Fruit fly (Drosophila melanogaster) whole organism, embryonic: ENCODE results near the gene kis.

Experiments
- Atf6 ChIP-seq: fragments of 200-800 bp; sonication (Bioruptor generic); IDR thresholded peaks from 2 replicates; pipeline ENCODE4 v1.3.6; 2022; ENCODE audit warnings: missing biosample characterization, missing genetic modification characterization
- CG10959 ChIP-seq: fragments of 200-800 bp; sonication (Bioruptor generic); IDR thresholded peaks from 2 replicates; pipeline ENCODE4 v1.3.6; 2022; ENCODE audit warnings: missing biosample characterization, missing genetic modification characterization
- CG11696 ChIP-seq: fragments of 200-800 bp; sonication (Bioruptor generic); IDR thresholded peaks from 2 replicates; pipeline ENCODE4 v1.3.6; 2022; ENCODE audit warnings: missing biosample characterization, missing genetic modification characterization
- CG11723 ChIP-seq: fragments of 200-800 bp; sonication (Bioruptor generic); optimal IDR thresholded peaks from 2 replicates; lab custom pipeline; 2017; ENCODE audit warnings: missing biosample characterization, mild to moderate bottlenecking, missing genetic modification characterization
- CG12299 ChIP-seq: fragments of 200-800 bp; sonication (Bioruptor generic); optimal IDR thresholded peaks from 2 replicates; lab custom pipeline; 2018; ENCODE audit warnings: missing biosample characterization, mild to moderate bottlenecking, missing genetic modification characterization
- CG12942 ChIP-seq: fragments of 200-800 bp; sonication (Bioruptor generic); optimal IDR thresholded peaks from 3 replicates; lab custom pipeline; 2016; ENCODE audit warnings: missing biosample characterization, missing genetic modification characterization
- CG14710 ChIP-seq: fragments of 200-800 bp; sonication (Bioruptor generic); optimal IDR thresholded peaks from 3 replicates; lab custom pipeline; 2019; ENCODE audit warnings: missing biosample characterization, mild to moderate bottlenecking, missing genetic modification characterization, moderate library complexity
- CG16813 ChIP-seq: fragments of 200-800 bp; sonication (Bioruptor generic); IDR thresholded peaks from 3 replicates; pipeline ENCODE4 v1.3.6; 2022; ENCODE audit warnings: missing biosample characterization, missing genetic modification characterization; ENCODE audit not compliant: partially characterized antibody
- CG17568 ChIP-seq: fragments of 200-800 bp; sonication (Bioruptor generic); optimal IDR thresholded peaks from 2 replicates; lab custom pipeline; 2018; ENCODE audit warnings: missing biosample characterization, mild to moderate bottlenecking, missing genetic modification characterization, moderate library complexity
- CG1792 ChIP-seq: fragments of 200-800 bp; sonication (Bioruptor generic); optimal IDR thresholded peaks from 2 replicates; lab custom pipeline; 2016; ENCODE audit warnings: missing biosample characterization, missing genetic modification characterization
- CG30431 ChIP-seq: fragments of 200-800 bp; sonication (Bioruptor generic); optimal IDR thresholded peaks from 2 replicates; lab custom pipeline; 2017; ENCODE audit warnings: missing biosample characterization, missing genetic modification characterization
- CG3407 ChIP-seq: fragments of 200-800 bp; sonication (Bioruptor generic); optimal IDR thresholded peaks from 2 replicates; lab custom pipeline; 2018; ENCODE audit warnings: missing biosample characterization, mild to moderate bottlenecking, missing genetic modification characterization
- CG34422 ChIP-seq: fragments of 200-800 bp; sonication (Bioruptor generic); IDR thresholded peaks from 3 replicates; pipeline ENCODE4 v1.3.6; 2022; ENCODE audit warnings: missing biosample characterization, missing genetic modification characterization
- CG5245 ChIP-seq: fragments of 200-800 bp; sonication (Bioruptor generic); optimal IDR thresholded peaks from 3 replicates; lab custom pipeline; 2016; ENCODE audit warnings: missing biosample characterization, missing genetic modification characterization
- CG7928 ChIP-seq: fragments of 200-800 bp; sonication (Bioruptor generic); optimal IDR thresholded peaks from 2 replicates; lab custom pipeline; 2017; ENCODE audit warnings: missing biosample characterization, mild to moderate bottlenecking, missing genetic modification characterization
- CG8478 ChIP-seq: fragments of >200 bp; optimal IDR thresholded peaks from 2 replicates; lab custom pipeline; 2018
- CG8765 ChIP-seq: fragments of 200-800 bp; sonication (Bioruptor generic); IDR thresholded peaks from 2 replicates; pipeline ENCODE4 v1.3.6; 2022; ENCODE audit warnings: missing biosample characterization, missing genetic modification characterization
- CG8944 ChIP-seq: fragments of 200-800 bp; sonication (Bioruptor generic); optimal IDR thresholded peaks from 3 replicates; lab custom pipeline; 2016; ENCODE audit warnings: missing biosample characterization, missing genetic modification characterization
- Camta ChIP-seq: fragments of 200-800 bp; sonication (Bioruptor generic); optimal IDR thresholded peaks from 2 replicates; lab custom pipeline; 2016; ENCODE audit warnings: missing biosample characterization, missing genetic modification characterization
- Dfd ChIP-seq, 2 experiments: fragments of >200 bp; optimal IDR thresholded peaks; 2 replicates each; lab custom pipeline; 2017; ENCODE audit warnings: missing biosample characterization in 2 of 2, missing genetic modification characterization in 2 of 2
- Ets97D ChIP-seq: fragments of 200-800 bp; sonication (Bioruptor generic); optimal IDR thresholded peaks from 3 replicates; lab custom pipeline; 2016; ENCODE audit warnings: missing biosample characterization, missing genetic modification characterization
- Fer1 ChIP-seq: fragments of 200-800 bp; sonication (Bioruptor generic); optimal IDR thresholded peaks from 2 replicates; lab custom pipeline; 2017; ENCODE audit warnings: missing biosample characterization, mild to moderate bottlenecking, missing genetic modification characterization
- HLH54F ChIP-seq: fragments of 200-800 bp; sonication (Bioruptor generic); optimal IDR thresholded peaks from 3 replicates; lab custom pipeline; 2016; ENCODE audit warnings: missing biosample characterization, missing genetic modification characterization
- Hr78 ChIP-seq, 2 experiments: fragments of 200-800 bp in 1 of 2; fragments of >200 bp in 1 of 2; sonication (Bioruptor generic) in 1 of 2; optimal IDR thresholded peaks; 2 replicates each; lab custom pipeline; 2017 to 2019; ENCODE audit warnings: missing biosample characterization in 2 of 2, missing genetic modification characterization in 2 of 2, mild to moderate bottlenecking in 1 of 2, moderate library complexity in 1 of 2
- Nf-YB ChIP-seq: fragments of 200-800 bp; sonication (Bioruptor generic); optimal IDR thresholded peaks from 3 replicates; lab custom pipeline; 2019; ENCODE audit warnings: missing biosample characterization, mild to moderate bottlenecking, missing genetic modification characterization, moderate library complexity
- Oli ChIP-seq: fragments of 200-800 bp; sonication (Bioruptor generic); optimal IDR thresholded peaks from 2 replicates; lab custom pipeline; 2018; ENCODE audit warnings: missing biosample characterization, mild to moderate bottlenecking, missing genetic modification characterization, moderate library complexity
- Rfx ChIP-seq: fragments of 200-800 bp; sonication (Bioruptor generic); IDR thresholded peaks from 2 replicates; pipeline ENCODE4 v1.3.6; 2022; ENCODE audit warnings: missing biosample characterization, missing genetic modification characterization
- Spps ChIP-seq: fragments of 200-800 bp; sonication (Bioruptor generic); optimal IDR thresholded peaks from 2 replicates; lab custom pipeline; 2018; ENCODE audit warnings: missing biosample characterization, mild to moderate bottlenecking, missing genetic modification characterization
- ac ChIP-seq: fragments of 200-800 bp; sonication (Bioruptor generic); optimal IDR thresholded peaks from 3 replicates; lab custom pipeline; 2017; ENCODE audit warnings: missing biosample characterization, mild to moderate bottlenecking, missing genetic modification characterization
- aop ChIP-seq: fragments of 200-800 bp; sonication (Bioruptor generic); IDR thresholded peaks from 2 replicates; pipeline ENCODE4 v1.3.6; 2022; ENCODE audit warnings: missing biosample characterization, missing genetic modification characterization
- ap ChIP-seq: fragments of 200-800 bp; sonication (Bioruptor generic); IDR thresholded peaks from 2 replicates; pipeline ENCODE4 v1.3.6; 2022; ENCODE audit warnings: missing biosample characterization, missing genetic modification characterization
- ash1 ChIP-seq: fragments of 200-800 bp; sonication (Bioruptor generic); optimal IDR thresholded peaks from 2 replicates; lab custom pipeline; 2018; ENCODE audit warnings: missing biosample characterization, mild to moderate bottlenecking, missing genetic modification characterization
- bigmax ChIP-seq: fragments of 200-800 bp; sonication (Bioruptor generic); optimal IDR thresholded peaks from 2 replicates; lab custom pipeline; 2018; ENCODE audit warnings: missing biosample characterization, mild to moderate bottlenecking, missing genetic modification characterization
- chif ChIP-seq, 2 experiments: fragments of 200-800 bp; sonication (Bioruptor generic); optimal IDR thresholded peaks; 3 replicates each; lab custom pipeline; 2016; ENCODE audit warnings: missing biosample characterization in 2 of 2, missing genetic modification characterization in 2 of 2
- crol ChIP-seq: fragments of 200-800 bp; sonication (Bioruptor generic); IDR thresholded peaks from 2 replicates; pipeline ENCODE4 v1.3.6; 2022; ENCODE audit warnings: missing biosample characterization, missing genetic modification characterization
- crp ChIP-seq, 2 experiments: fragments of 200-800 bp; sonication (Bioruptor generic); optimal IDR thresholded peaks; 2 replicates in 1 of 2; 3 replicates in 1 of 2; lab custom pipeline; 2017; ENCODE audit warnings: missing biosample characterization in 2 of 2, missing genetic modification characterization in 2 of 2, mild to moderate bottlenecking in 1 of 2, moderate library complexity in 1 of 2
- dmrt99B ChIP-seq: fragments of 200-800 bp; sonication (Bioruptor generic); optimal IDR thresholded peaks from 2 replicates; lab custom pipeline; 2018; ENCODE audit warnings: missing biosample characterization, mild to moderate bottlenecking, missing genetic modification characterization, moderate library complexity
- ems ChIP-seq: fragments of 200-800 bp; sonication (Bioruptor generic); optimal IDR thresholded peaks from 3 replicates; lab custom pipeline; 2016; ENCODE audit warnings: missing biosample characterization, missing genetic modification characterization
- exex ChIP-seq: fragments of 200-800 bp; sonication (Bioruptor generic); optimal IDR thresholded peaks from 4 replicates; lab custom pipeline; 2018; ENCODE audit warnings: missing biosample characterization, mild to moderate bottlenecking, missing genetic modification characterization, moderate library complexity
- eyg ChIP-seq: fragments of 200-800 bp; sonication (Bioruptor generic); optimal IDR thresholded peaks from 3 replicates; lab custom pipeline; 2016; ENCODE audit warnings: missing biosample characterization, missing genetic modification characterization
- fd96Cb ChIP-seq: fragments of 200-800 bp; sonication (Bioruptor generic); optimal IDR thresholded peaks from 2 replicates; lab custom pipeline; 2018; ENCODE audit warnings: missing biosample characterization, mild to moderate bottlenecking, missing genetic modification characterization, moderate library complexity
- fru ChIP-seq: fragments of >200 bp; optimal IDR thresholded peaks from 2 replicates; lab custom pipeline; 2017
- ftz-f1 ChIP-seq: fragments of 200-800 bp; sonication (Bioruptor generic); optimal IDR thresholded peaks from 2 replicates; lab custom pipeline; 2016; ENCODE audit warnings: missing biosample characterization, missing genetic modification characterization
- fu2 ChIP-seq: fragments of 200-800 bp; sonication (Bioruptor generic); optimal IDR thresholded peaks from 2 replicates; lab custom pipeline; 2016; ENCODE audit warnings: missing biosample characterization, missing genetic modification characterization
- gcm2 ChIP-seq: fragments of 200-800 bp; sonication (Bioruptor generic); optimal IDR thresholded peaks from 2 replicates; lab custom pipeline; 2016; ENCODE audit warnings: missing biosample characterization, missing genetic modification characterization
- gsb ChIP-seq: fragments of 200-800 bp; sonication (Bioruptor generic); IDR thresholded peaks from 2 replicates; pipeline ENCODE4 v1.3.6; 2022; ENCODE audit warnings: missing biosample characterization, missing genetic modification characterization
- kay ChIP-seq: fragments of 200-800 bp; sonication (Bioruptor generic); optimal IDR thresholded peaks from 2 replicates; lab custom pipeline; 2016; ENCODE audit warnings: missing biosample characterization, missing genetic modification characterization
- klu ChIP-seq: fragments of 200-800 bp; sonication (Bioruptor generic); IDR thresholded peaks from 2 replicates; pipeline ENCODE4 v1.3.6; 2022; ENCODE audit warnings: missing biosample characterization, missing genetic modification characterization
- otp ChIP-seq: fragments of 200-800 bp; sonication (Bioruptor generic); IDR thresholded peaks from 3 replicates; pipeline ENCODE4, ENCODE4 v1.3.6; 2022; ENCODE audit warnings: missing biosample characterization, missing genetic modification characterization
- pho ChIP-seq: fragments of 200-800 bp; sonication (Bioruptor generic); optimal IDR thresholded peaks from 2 replicates; lab custom pipeline; 2016; ENCODE audit warnings: missing biosample characterization, missing genetic modification characterization
- sima ChIP-seq: fragments of 200-800 bp; sonication (Bioruptor generic); optimal IDR thresholded peaks from 2 replicates; lab custom pipeline; 2016; ENCODE audit warnings: missing biosample characterization, missing genetic modification characterization
- ttk ChIP-seq: fragments of 200-800 bp; sonication (Bioruptor generic); IDR thresholded peaks from 2 replicates; pipeline ENCODE4 v2.1.2; 2022; ENCODE audit warnings: missing biosample characterization, missing genetic modification characterization

The kis gene

dm6 chr2L:277122-277671, 26.6 kb upstream of the kis start, which contains the start of gene smo (continued):
- TF ChIP-seq gcm2 = no peak
- no peak; the same call in 1 of the 2 replicates for TF ChIP-seq crol (GFP tag; lab: Robert Waterston, UW)
- no peak for TF ChIP-seq kay (GFP tag; lab: Kevin White, UChicago)
- no peak for TF ChIP-seq aop (GFP tag; lab: Robert Waterston, UW)
- no peak for TF ChIP-seq CG11723 (GFP tag; lab: Kevin White, UChicago)
- TF ChIP-seq ac = no peak
- TF ChIP-seq CG1792 (GFP tag; lab: Kevin White, UChicago) = no peak
- no peak for TF ChIP-seq ap (GFP tag; lab: Robert Waterston, UW)
- no peak for TF ChIP-seq fru (lab: Kevin White, UChicago)
- no peak for TF ChIP-seq Fer1
- TF ChIP-seq ash1 (GFP tag; lab: Kevin White, UChicago) = no peak
- peak; percentile 57; the same call in 1 of the 2 replicates for TF ChIP-seq Rfx
- no peak for TF ChIP-seq CG5245
- peak; percentile 85 for TF ChIP-seq Ets97D (GFP tag; lab: Kevin White, UChicago)
- peak; percentile 7 for TF ChIP-seq CG7928 (GFP tag; lab: Kevin White, UChicago)
- peak; percentile 22 for TF ChIP-seq Camta
- TF ChIP-seq fd96Cb (tag; lab: Kevin White, UChicago) = no peak
- TF ChIP-seq Atf6 = no peak
- no peak for TF ChIP-seq bigmax (GFP tag; lab: Kevin White, UChicago)
- TF ChIP-seq CG12942 (GFP tag; lab: Kevin White, UChicago) = peak; percentile 27
- no peak for TF ChIP-seq Dfd (GFP tag; optimal IDR thresholded peaks at IDR 0.05; lab: Kevin White, UChicago)
- no peak for TF ChIP-seq CG34422
- TF ChIP-seq HLH54F (GFP tag; lab: Kevin White, UChicago) = peak; percentile 65
- no peak for TF ChIP-seq Hr78 (GFP tag; optimal IDR thresholded peaks at IDR 0.05; lab: Kevin White, UChicago)
- no peak for TF ChIP-seq exex (tag; lab: Kevin White, UChicago)
- TF ChIP-seq CG8765 (GFP tag; lab: Robert Waterston, UW) = no peak
- TF ChIP-seq sima (GFP tag; lab: Kevin White, UChicago) = no peak
- no peak for TF ChIP-seq ttk
- TF ChIP-seq CG12299 (tag; lab: Kevin White, UChicago) = no peak
- TF ChIP-seq chif (GFP tag; optimal IDR thresholded peaks at IDR 0.05; lab: Kevin White, UChicago) = peak; percentile 29 to 48
- TF ChIP-seq CG17568 (GFP tag; lab: Kevin White, UChicago) = no peak
- TF ChIP-seq eyg (GFP tag; lab: Kevin White, UChicago) = no peak
- TF ChIP-seq CG30431 = no peak
- TF ChIP-seq klu = no peak
- no peak for TF ChIP-seq dmrt99B (tag; lab: Kevin White, UChicago)
- TF ChIP-seq CG16813 (GFP tag; lab: Robert Waterston, UW) = peak; percentile 89
- TF ChIP-seq otp (GFP tag; lab: Robert Waterston, UW) = no peak
- TF ChIP-seq ftz-f1 (GFP tag; lab: Kevin White, UChicago) = no peak
- no peak for TF ChIP-seq Spps (tag; lab: Kevin White, UChicago)
- no peak for TF ChIP-seq pho (GFP tag; lab: Kevin White, UChicago)
- no peak for TF ChIP-seq gsb (GFP tag; lab: Robert Waterston, UW)
- TF ChIP-seq CG8478 = no peak
- no peak for TF ChIP-seq CG11696 (GFP tag; lab: Robert Waterston, UW)
- peak; percentile 34 for TF ChIP-seq ems
- TF ChIP-seq CG10959 (GFP tag; lab: Robert Waterston, UW) = no peak
- TF ChIP-seq CG8944 (GFP tag; lab: Kevin White, UChicago) = peak; percentile 54
- no peak for TF ChIP-seq Oli (tag; lab: Kevin White, UChicago)
- no peak for TF ChIP-seq Nf-YB (GFP tag; lab: Kevin White, UChicago)
- peak; percentile 84 for TF ChIP-seq CG14710
- TF ChIP-seq crp (GFP tag; optimal IDR thresholded peaks at IDR 0.05; lab: Kevin White, UChicago) = peak in 1 of 2 experiments; percentile 19
- TF ChIP-seq CG3407 (GFP tag; lab: Kevin White, UChicago) = no peak
- TF ChIP-seq fu2 = no peak
